Worm (Caenorhabditis elegans) whole organism, mixed stage, embryonic: Measurements from ENCODE around the gene mrp-7.
"Not testable (repeated sequence)": the region's sequence is repeated elsewhere in the genome, so short reads cannot be mapped to it uniquely, and the experiment has no call there.

Experiments used
- ceh-83 ChIP-seq: fragments of 200-800 bp; sonication (Bioruptor generic); optimal IDR thresholded peaks from 2 replicates; lab custom pipeline; 2018; ENCODE audit warnings: mild to moderate bottlenecking, missing genetic modification characterization, missing compliant biosample characterization
- lin-13 ChIP-seq: fragments of 150-350 bp; optimal IDR thresholded peaks from 2 replicates; lab custom pipeline; 2014; ENCODE audit warnings: missing biosample characterization, missing genetic modification characterization
- lsy-2 ChIP-seq: fragments of 150-350 bp; optimal IDR thresholded peaks from 2 replicates; lab custom pipeline; 2014; ENCODE audit warnings: missing biosample characterization, missing genetic modification characterization
- nhr-237 ChIP-seq: fragments of 150-350 bp; optimal IDR thresholded peaks from 2 replicates; lab custom pipeline; 2014; ENCODE audit warnings: missing biosample characterization, missing genetic modification characterization
- nhr-76 ChIP-seq: sonication (generic microtip); optimal IDR thresholded peaks from 2 replicates; lab custom pipeline; 2017; ENCODE audit warnings: missing biosample characterization, missing genetic modification characterization
- sem-2 ChIP-seq: fragments of 200-800 bp; sonication (Bioruptor generic); optimal IDR thresholded peaks from 2 replicates; lab custom pipeline; 2018; ENCODE audit warnings: mild to moderate bottlenecking, missing genetic modification characterization, missing compliant biosample characterization
- snpc-4 ChIP-seq: fragments of 150-350 bp; optimal IDR thresholded peaks from 2 replicates; lab custom pipeline; 2014; ENCODE audit warnings: missing biosample characterization, missing genetic modification characterization

ce11 chrV:19710514-19710913 is 35.9 kb downstream of the mrp-7 start, which contains the start of gene Y43F8C.15:
- TF ChIP-seq lin-13; nhr-237 (tag; lab: Kevin White, UChicago); lsy-2 (tag; lab: Kevin White, UChicago); ceh-83 (GFP tag; lab: Kevin White, UChicago); nhr-76 (tag; lab: Kevin White, UChicago); sem-2; snpc-4 (tag; lab: Kevin White, UChicago): not testable (repeated sequence)
